ENCODE assay signal across 6 fruit fly cellular contexts in the genomic region with DNA sequence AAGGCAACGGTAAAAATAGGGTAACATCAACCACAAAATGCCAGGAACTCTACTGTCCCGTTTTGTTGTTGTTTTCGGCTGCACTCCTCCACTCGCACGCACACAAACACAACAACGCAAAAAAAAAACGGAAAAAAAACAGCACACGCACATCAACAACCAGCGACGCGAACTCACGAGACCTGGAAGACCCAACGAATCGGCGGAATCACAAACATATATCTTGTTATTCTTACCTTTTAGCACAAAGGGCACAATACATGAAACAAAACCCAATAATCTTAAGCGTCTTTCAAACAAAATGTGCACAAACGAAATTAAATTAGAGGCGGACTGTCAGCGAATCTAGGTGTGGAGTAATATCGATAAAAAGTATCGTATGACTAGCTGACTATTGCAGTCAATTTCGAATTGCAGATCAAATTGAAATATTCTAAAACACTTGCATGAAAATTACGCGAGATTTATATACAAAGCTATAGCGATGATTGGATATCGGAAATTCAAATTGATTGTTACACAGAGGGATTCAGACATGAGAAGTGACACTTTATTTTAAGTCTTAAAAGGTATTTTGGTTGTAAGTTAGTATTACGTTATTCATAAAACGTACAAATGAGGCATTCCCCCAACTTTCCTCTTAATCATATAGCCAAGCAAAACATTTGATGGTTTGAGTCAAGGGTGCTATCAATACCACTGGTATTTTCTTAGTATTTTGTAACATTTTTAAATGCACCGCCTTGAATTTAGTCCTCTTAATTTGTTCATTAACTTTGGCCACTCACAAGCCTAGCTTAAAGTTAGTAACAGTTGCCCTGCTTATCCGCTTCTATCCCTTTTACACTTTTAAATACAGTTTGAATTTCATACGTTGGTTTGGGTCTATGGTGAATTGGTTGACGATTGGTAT.
TF ChIP-seq lines count a peak whose summit lies in the region.

A gene (minus strand): TSS at position 361 of the 913 bp plus-strand sequence.

- peak; percentile 23 for TF ChIP-seq CTCF in whole organism, embryonic (GFP tag; optimal IDR thresholded peaks at IDR 0.05; lab: Kevin White, UChicago)

TF ChIP-seq in Kc167, 6 proteins besides CTCF, POLR2A, EP300 and RAD21:
- TF ChIP-seq ttk (optimal IDR thresholded peaks at IDR 0.05; lab: Kevin White, UChicago) (no peak), psq (optimal IDR thresholded peaks at IDR 0.05; lab: Kevin White, UChicago) (no peak), h (optimal IDR thresholded peaks at IDR 0.05; lab: Kevin White, UChicago) (no peak), Sin3A (optimal IDR thresholded peaks at IDR 0.05; lab: Kevin White, UChicago) (peak; percentile 72), Myc (optimal IDR thresholded peaks at IDR 0.05; lab: Kevin White, UChicago) (no peak), insv (optimal IDR thresholded peaks at IDR 0.05; lab: Kevin White, UChicago) (no peak)

TF ChIP-seq in whole organism, adult, 20 proteins besides CTCF, POLR2A, EP300 and RAD21:
- TF ChIP-seq Mnt (GFP tag; optimal IDR thresholded peaks at IDR 0.05; lab: Kevin White, UChicago) (peak; percentile 29), Clk (GFP tag; optimal IDR thresholded peaks at IDR 0.05; lab: Kevin White, UChicago) (no peak), pad (GFP tag; optimal IDR thresholded peaks at IDR 0.05; lab: Kevin White, UChicago) (no peak), Hr96 (GFP tag; optimal IDR thresholded peaks at IDR 0.05; lab: Kevin White, UChicago) (no peak), CG33017 (tag; optimal IDR thresholded peaks at IDR 0.05; lab: Kevin White, UChicago) (no peak), Crg-1 (GFP tag; optimal IDR thresholded peaks at IDR 0.05; lab: Kevin White, UChicago) (no peak), CG1620 (GFP tag; optimal IDR thresholded peaks at IDR 0.05; lab: Kevin White, UChicago) (no peak), CG11617 (GFP tag; optimal IDR thresholded peaks at IDR 0.05; lab: Kevin White, UChicago) (no peak), tj (GFP tag; optimal IDR thresholded peaks at IDR 0.05; lab: Kevin White, UChicago) (no peak), toe (GFP tag; optimal IDR thresholded peaks at IDR 0.05; lab: Kevin White, UChicago) (peak; percentile 34), cic (GFP tag; optimal IDR thresholded peaks at IDR 0.05; lab: Kevin White, UChicago) (no peak), cnc (optimal IDR thresholded peaks at IDR 0.05; lab: Kevin White, UChicago) (no peak), CG5204 (GFP tag; optimal IDR thresholded peaks at IDR 0.05; lab: Kevin White, UChicago) (no peak)

TF ChIP-seq in whole organism, embryonic, 481 proteins besides CTCF, POLR2A, EP300 and RAD21 (continues in another document):
- TF ChIP-seq CG17328 (GFP tag; IDR thresholded peaks at IDR 0.05; lab: Robert Waterston, UW) (no peak), p53 (GFP tag; optimal IDR thresholded peaks at IDR 0.05; lab: Kevin White, UChicago) (no peak), HHEX (GFP tag; optimal IDR thresholded peaks at IDR 0.05; lab: Kevin White, UChicago) (no peak), CG15073 (GFP tag; optimal IDR thresholded peaks at IDR 0.05; lab: Kevin White, UChicago) (no peak), Doc2 (GFP tag; IDR thresholded peaks at IDR 0.05; lab: Robert Waterston, UW) (no peak), tap (tag; optimal IDR thresholded peaks at IDR 0.05; lab: Kevin White, UChicago) (no peak), CG30431 (GFP tag; optimal IDR thresholded peaks at IDR 0.05; lab: Kevin White, UChicago) (no peak), corto (GFP tag; optimal IDR thresholded peaks at IDR 0.05; lab: Kevin White, UChicago) (no peak), CG31441 (GFP tag; IDR thresholded peaks at IDR 0.05; lab: Robert Waterston, UW) (no peak), Six4 (GFP tag; optimal IDR thresholded peaks at IDR 0.05; lab: Kevin White, UChicago) (no peak), trem (tag; optimal IDR thresholded peaks at IDR 0.05; lab: Kevin White, UChicago) (peak; percentile 34), CG7271 (tag; optimal IDR thresholded peaks at IDR 0.05; lab: Kevin White, UChicago) (no peak), her (GFP tag; optimal IDR thresholded peaks at IDR 0.05; lab: Kevin White, UChicago) (no peak), CG10267 (tag; optimal IDR thresholded peaks at IDR 0.05; lab: Kevin White, UChicago) (no peak), CG2875 (GFP tag; optimal IDR thresholded peaks at IDR 0.05; lab: Kevin White, UChicago) (no peak), sqz (GFP tag; optimal IDR thresholded peaks at IDR 0.05; lab: Kevin White, UChicago) (peak; percentile 93), CG13123 (GFP tag; optimal IDR thresholded peaks at IDR 0.05; lab: Kevin White, UChicago) (no peak)

TF ChIP-seq in whole organism, prepupa, 60 proteins besides CTCF, POLR2A, EP300 and RAD21:
- TF ChIP-seq net (GFP tag; optimal IDR thresholded peaks at IDR 0.05; lab: Kevin White, UChicago) (peak; percentile 25), CG15336 (GFP tag; IDR thresholded peaks at IDR 0.05; lab: Robert Waterston, UW) (peak; percentile 17; the same call in 1 of the 2 replicates), achi (GFP tag; optimal IDR thresholded peaks at IDR 0.05; lab: Kevin White, UChicago) (no peak), svp (GFP tag; lab: Kevin White, UChicago) (peak; percentile 49), CG6854 (GFP tag; optimal IDR thresholded peaks at IDR 0.05; lab: Kevin White, UChicago) (peak; percentile 2), ss (GFP tag; optimal IDR thresholded peaks at IDR 0.05; lab: Kevin White, UChicago) (peak; percentile 31 to 32), CG10669 (GFP tag; optimal IDR thresholded peaks at IDR 0.05; lab: Kevin White, UChicago) (no peak)

TF ChIP-seq in whole organism, pupa, 21 proteins besides CTCF, POLR2A, EP300 and RAD21:
- no peak for TF ChIP-seq CG9948 (tag; optimal IDR thresholded peaks at IDR 0.05; lab: Kevin White, UChicago)
- 0 out of 2 replicates have a peak, but pooled peaks have one; percentile 20 for TF ChIP-seq CG32121 (GFP tag; IDR thresholded peaks at IDR 0.05; lab: Robert Waterston, UW)

TF ChIP-seq in whole organism, wandering third instar larva, 38 proteins besides CTCF, POLR2A, EP300 and RAD21:
- TF ChIP-seq Myc (optimal IDR thresholded peaks at IDR 0.05; lab: Kevin White, UChicago) (peak; percentile 49), HLH106 (tag; optimal IDR thresholded peaks at IDR 0.05; lab: Kevin White, UChicago) (no peak), woc (GFP tag; optimal IDR thresholded peaks at IDR 0.05; lab: Kevin White, UChicago) (peak; percentile 31), h (GFP tag; optimal IDR thresholded peaks at IDR 0.05; lab: Kevin White, UChicago) (no peak), Rel (GFP tag; optimal IDR thresholded peaks at IDR 0.05; lab: Kevin White, UChicago) (no peak), Rel (tag; optimal IDR thresholded peaks at IDR 0.05; lab: Kevin White, UChicago) (peak; percentile 95)
